Worm (Caenorhabditis elegans): ENCODE results near the gene cal-3.

Gene cal-3

DNA sequence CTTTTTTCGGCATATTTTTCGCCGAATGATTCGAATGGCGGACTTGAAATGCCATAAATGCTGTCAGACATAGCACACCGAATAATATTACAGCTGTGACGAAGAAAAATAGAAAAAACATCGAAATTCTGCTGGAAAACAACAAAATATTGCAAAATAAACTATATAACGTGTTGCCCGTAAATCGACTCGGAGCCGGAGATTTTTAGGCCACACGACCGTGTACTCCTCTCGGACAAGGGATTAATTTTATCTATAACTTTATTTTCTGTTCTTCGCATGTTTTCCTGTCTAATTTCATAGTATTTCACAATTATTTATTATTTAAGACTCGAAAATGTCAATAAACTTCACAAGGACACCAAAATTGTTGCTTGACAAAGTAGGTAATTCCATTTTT, 31.7 kb downstream of the cal-3 start, which contains the start of the genes algn-14 and M02B7.2 (continued):
- TF ChIP-seq tlp-1 (tag; optimal IDR thresholded peaks at IDR 0.05) (no peak), ets-5 (GFP tag; IDR thresholded peaks at IDR 0.05) (no peak), hpl-2 (GFP tag; optimal IDR thresholded peaks at IDR 0.05) (no peak), ceh-82 (tag; optimal IDR thresholded peaks at IDR 0.05) (peak; percentile 23 to 44 (median 25)), nhr-76 (tag; optimal IDR thresholded peaks at IDR 0.05) (no peak), pag-3 (tag; optimal IDR thresholded peaks at IDR 0.05; ENCODE audit: borderline replicate concordance, insufficient read depth) (no peak), dpl-1 (GFP tag; optimal IDR thresholded peaks at IDR 0.05) (peak; percentile 16 to 70 (median 61)), mep-1 (tag; optimal IDR thresholded peaks at IDR 0.05) (peak; percentile 60), alr-1 (tag; optimal IDR thresholded peaks at IDR 0.05; ENCODE audit: borderline replicate concordance) (no peak), egl-13 (tag; optimal IDR thresholded peaks at IDR 0.05) (peak; percentile 75), jun-1 (tag; optimal IDR thresholded peaks at IDR 0.05) (no peak), nhr-28 (tag; optimal IDR thresholded peaks at IDR 0.05) (no peak), C04F5.9 (tag; optimal IDR thresholded peaks at IDR 0.05) (peak; percentile 54), pax-3 (tag; optimal IDR thresholded peaks at IDR 0.05) (peak; percentile 79), ceh-8 (GFP tag; optimal IDR thresholded peaks at IDR 0.05) (no peak), C34B4.2 (tag; optimal IDR thresholded peaks at IDR 0.05) (no peak), fkh-8 (tag; optimal IDR thresholded peaks at IDR 0.05) (peak; percentile 74), nhr-47 (tag; optimal IDR thresholded peaks at IDR 0.05) (peak; percentile 84), ama-1 (optimal IDR thresholded peaks at IDR 0.05) (no peak), swsn-7 (tag; optimal IDR thresholded peaks at IDR 0.05) (peak; percentile 78), snu-23 (GFP tag; optimal IDR thresholded peaks at IDR 0.05) (peak; percentile 82), snpc-4 (tag; optimal IDR thresholded peaks at IDR 0.05) (peak; percentile 62), mdl-1 (tag; optimal IDR thresholded peaks at IDR 0.05) (no peak), vab-15 (tag; optimal IDR thresholded peaks at IDR 0.05) (no peak), efl-1 (optimal IDR thresholded peaks at IDR 0.05) (peak; percentile 63 to 65), efl-1 (GFP tag; optimal IDR thresholded peaks at IDR 0.05 in 1 of 2) (peak; percentile 63 to 96), egl-27 (tag; optimal IDR thresholded peaks at IDR 0.05) (no peak), hlh-17 (GFP tag; optimal IDR thresholded peaks at IDR 0.05; ENCODE audit: borderline replicate concordance) (no peak), rnt-1 (tag; optimal IDR thresholded peaks at IDR 0.05) (peak; percentile 96), mef-2 (tag; optimal IDR thresholded peaks at IDR 0.05) (no peak), nhr-19 (GFP tag; conservative IDR thresholded peaks at IDR 0.05) (peak; percentile 63)

DNA sequence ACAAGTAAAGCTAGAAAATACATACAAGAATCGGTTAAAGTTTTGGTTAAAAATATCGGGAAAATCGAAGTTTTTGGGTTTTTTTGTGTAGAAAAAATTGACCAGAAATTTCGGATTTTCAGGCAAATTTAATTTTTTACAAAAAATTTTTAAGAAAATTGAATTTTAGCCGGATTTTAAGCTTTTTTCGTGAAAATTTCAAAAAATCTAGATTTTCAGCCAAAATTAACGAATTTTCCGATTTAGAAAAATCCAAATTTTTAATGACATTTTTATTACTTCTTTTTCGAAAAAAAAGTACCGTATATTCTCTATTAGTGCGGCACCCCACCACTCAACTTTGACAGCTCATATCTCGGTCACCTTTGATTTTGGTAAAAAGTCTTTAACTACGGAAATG, 34.0 kb downstream of the cal-3 start, which contains the start of gene osm-3:
TSS of gene osm-3 (minus strand) at position 101 of the 400 bp plus-strand sequence.
- no peak for TF ChIP-seq dsc-1 (tag; optimal IDR thresholded peaks at IDR 0.05)
- no peak for TF ChIP-seq Y116A8C.19 (tag; optimal IDR thresholded peaks at IDR 0.05; ENCODE audit: borderline replicate concordance)
- no peak for TF ChIP-seq aha-1 (tag; optimal IDR thresholded peaks at IDR 0.05)
- TF ChIP-seq snu-23 (GFP tag; optimal IDR thresholded peaks at IDR 0.05): no peak
- TF ChIP-seq alr-1 (tag; optimal IDR thresholded peaks at IDR 0.05; ENCODE audit: borderline replicate concordance): no peak
- no peak for TF ChIP-seq F16B12.6 (tag; optimal IDR thresholded peaks at IDR 0.05)
- TF ChIP-seq fkh-8 (tag; optimal IDR thresholded peaks at IDR 0.05): no peak
- TF ChIP-seq nhr-77 (tag; optimal IDR thresholded peaks at IDR 0.05): no peak
- no peak for TF ChIP-seq fkh-10 (GFP tag; optimal IDR thresholded peaks at IDR 0.05)
- no peak for TF ChIP-seq nhr-20 (tag; optimal IDR thresholded peaks at IDR 0.05)
- no peak for TF ChIP-seq tbx-2 (tag; optimal IDR thresholded peaks at IDR 0.05)
- no peak for TF ChIP-seq mep-1 (tag; optimal IDR thresholded peaks at IDR 0.05)
- no peak for TF ChIP-seq hpl-2 (GFP tag; optimal IDR thresholded peaks at IDR 0.05)
- no peak for TF ChIP-seq lsy-2 (tag; optimal IDR thresholded peaks at IDR 0.05)
- no peak for TF ChIP-seq zag-1 (tag; optimal IDR thresholded peaks at IDR 0.05)
- no peak for TF ChIP-seq ets-5 (GFP tag; IDR thresholded peaks at IDR 0.05)

All from whole organism, L1 larva.